Worm (Caenorhabditis elegans): ENCODE data around the gene ubc-22.

DNA sequence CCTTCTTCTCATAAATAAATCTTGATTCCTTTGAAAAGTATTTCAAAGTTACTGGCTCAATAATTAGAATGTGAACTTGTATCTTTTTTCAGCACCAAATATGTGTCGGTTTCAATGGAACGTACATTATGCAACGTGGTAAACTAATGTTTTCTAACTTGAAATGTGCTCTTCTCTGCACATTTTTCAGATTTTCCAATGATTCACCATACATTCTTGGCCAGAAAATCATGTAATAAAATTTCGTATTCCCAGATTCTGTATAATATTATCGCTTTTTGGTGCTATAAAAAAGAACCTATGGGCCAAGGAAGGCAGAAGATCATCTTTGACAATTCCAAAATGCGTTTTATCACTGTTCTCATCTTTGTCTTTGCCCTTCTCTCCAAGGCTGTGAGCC lies 8.0 kb downstream of the ubc-22 start, which contains the start of gene C06E2.9:
- TF ChIP-seq hmg-4 (GFP tag; optimal IDR thresholded peaks at IDR 0.05) = no peak
- no peak for TF ChIP-seq tra-4 (tag; optimal IDR thresholded peaks at IDR 0.05)
- TF ChIP-seq scrt-1 (GFP tag; IDR thresholded peaks at IDR 0.05) = no peak
- no peak for TF ChIP-seq ama-1 (optimal IDR thresholded peaks at IDR 0.05)
- TF ChIP-seq flt-1 (GFP tag; IDR thresholded peaks at IDR 0.05) = no peak
- TF ChIP-seq F13C5.2 (tag; optimal IDR thresholded peaks at IDR 0.05) = no peak
- no peak for TF ChIP-seq pes-1 (GFP tag; IDR thresholded peaks at IDR 0.05)
- TF ChIP-seq sea-1 (GFP tag; conservative IDR thresholded peaks at IDR 0.05) = no peak
